Fruit fly (Drosophila melanogaster) whole organism, embryonic: ENCODE measurements around the gene cwo.

Source experiments
- Bteb2 ChIP-seq: fragments of 200-800 bp; sonication (Bioruptor generic); optimal IDR thresholded peaks from 2 replicates; lab custom pipeline; 2016; ENCODE audit warnings: missing biosample characterization, missing genetic modification characterization
- CG11696 ChIP-seq: fragments of 200-800 bp; sonication (Bioruptor generic); IDR thresholded peaks from 2 replicates; pipeline ENCODE4 v1.3.6; 2022; ENCODE audit warnings: missing biosample characterization, missing genetic modification characterization
- CG11723 ChIP-seq: fragments of 200-800 bp; sonication (Bioruptor generic); optimal IDR thresholded peaks from 2 replicates; lab custom pipeline; 2017; ENCODE audit warnings: missing biosample characterization, mild to moderate bottlenecking, missing genetic modification characterization
- CG12299 ChIP-seq: fragments of 200-800 bp; sonication (Bioruptor generic); optimal IDR thresholded peaks from 2 replicates; lab custom pipeline; 2018; ENCODE audit warnings: missing biosample characterization, mild to moderate bottlenecking, missing genetic modification characterization
- CG14014 ChIP-seq: fragments of 200-800 bp; sonication (Bioruptor generic); IDR thresholded peaks from 2 replicates; pipeline ENCODE4 v1.3.6; 2022; ENCODE audit warnings: missing biosample characterization, missing genetic modification characterization
- CG1602 ChIP-seq: fragments of 200-800 bp; sonication (Bioruptor generic); optimal IDR thresholded peaks from 3 replicates; lab custom pipeline; 2016; ENCODE audit warnings: missing biosample characterization, missing genetic modification characterization
- CG17186 ChIP-seq: fragments of 200-800 bp; sonication (Bioruptor generic); optimal IDR thresholded peaks from 3 replicates; lab custom pipeline; 2017; ENCODE audit warnings: missing biosample characterization, missing genetic modification reagents, missing genetic modification characterization
- CG17912 ChIP-seq: fragments of 200-800 bp; sonication (Bioruptor generic); optimal IDR thresholded peaks from 2 replicates; lab custom pipeline; 2018; ENCODE audit warnings: missing biosample characterization, mild to moderate bottlenecking, missing genetic modification characterization
- CG18599 ChIP-seq: fragments of 200-800 bp; sonication (Bioruptor generic); optimal IDR thresholded peaks from 3 replicates; lab custom pipeline; 2017; ENCODE audit warnings: missing biosample characterization, missing genetic modification characterization, mild to moderate bottlenecking, moderate library complexity, missing genetic modification reagents
- CG31441 ChIP-seq: fragments of 200-800 bp; sonication (Bioruptor generic); IDR thresholded peaks from 2 replicates; pipeline ENCODE4 v1.3.6; 2022; ENCODE audit warnings: missing biosample characterization, missing genetic modification characterization
- CG3281 ChIP-seq: fragments of 200-800 bp; sonication (Bioruptor generic); optimal IDR thresholded peaks from 3 replicates; lab custom pipeline; 2017; ENCODE audit warnings: missing biosample characterization, mild to moderate bottlenecking, missing genetic modification characterization
- CG34224 ChIP-seq: fragments of 200-800 bp; sonication (Bioruptor generic); IDR thresholded peaks from 3 replicates; pipeline ENCODE4 v1.3.6; 2022; ENCODE audit warnings: missing biosample characterization, missing genetic modification characterization; ENCODE audit not compliant: partially characterized antibody
- CG3847 ChIP-seq: fragments of 200-800 bp; sonication (Bioruptor generic); IDR thresholded peaks from 2 replicates; pipeline ENCODE4 v1.3.6; 2022; ENCODE audit warnings: missing biosample characterization, missing genetic modification characterization
- CG42726 ChIP-seq: fragments of 200-800 bp; sonication (Bioruptor generic); IDR thresholded peaks from 2 replicates; pipeline ENCODE4 v1.3.6; 2022; ENCODE audit warnings: missing biosample characterization, missing genetic modification characterization; ENCODE audit not compliant: partially characterized antibody
- CG7963 ChIP-seq: fragments of 200-800 bp; sonication (Bioruptor generic); IDR thresholded peaks from 3 replicates; pipeline ENCODE4 v1.3.6; 2022; ENCODE audit warnings: missing biosample characterization, missing genetic modification characterization; ENCODE audit not compliant: partially characterized antibody
- CG9797 ChIP-seq: fragments of 200-800 bp; sonication (Bioruptor generic); optimal IDR thresholded peaks from 3 replicates; lab custom pipeline; 2018; ENCODE audit warnings: missing biosample characterization, mild to moderate bottlenecking, missing genetic modification characterization
- CkIIα-i1 ChIP-seq: fragments of 200-800 bp; sonication (Bioruptor generic); IDR thresholded peaks from 2 replicates; pipeline ENCODE4 v1.3.6; 2022; ENCODE audit warnings: missing biosample characterization, missing genetic modification characterization
- Dfd ChIP-seq, 2 experiments: fragments of >200 bp; optimal IDR thresholded peaks; 2 replicates each; lab custom pipeline; 2017; ENCODE audit warnings: missing biosample characterization in 2 of 2, missing genetic modification characterization in 2 of 2
- E2f2 ChIP-seq: fragments of 200-800 bp; sonication (Bioruptor generic); IDR thresholded peaks from 2 replicates; pipeline ENCODE4 v1.3.6; 2022; ENCODE audit warnings: missing biosample characterization, missing genetic modification characterization
- H2.0 ChIP-seq: fragments of 200-800 bp; sonication (Bioruptor generic); IDR thresholded peaks from 2 replicates; pipeline ENCODE4 v1.3.6; 2022; ENCODE audit warnings: missing biosample characterization, missing genetic modification characterization
- HLH3B ChIP-seq: fragments of 200-800 bp; sonication (Bioruptor generic); IDR thresholded peaks from 2 replicates; pipeline ENCODE4 v1.3.6; 2022; ENCODE audit warnings: missing biosample characterization, missing genetic modification characterization
- Hr39 ChIP-seq: fragments of >200 bp; optimal IDR thresholded peaks from 2 replicates; lab custom pipeline; 2017
- Mad ChIP-seq: fragments of 200-800 bp; sonication (Bioruptor generic); optimal IDR thresholded peaks from 2 replicates; lab custom pipeline; 2016; ENCODE audit warnings: missing biosample characterization, missing genetic modification characterization
- Side ChIP-seq: fragments of 200-800 bp; sonication (Bioruptor generic); optimal IDR thresholded peaks from 2 replicates; lab custom pipeline; 2016; ENCODE audit warnings: missing biosample characterization, missing genetic modification characterization
- Vsx1 ChIP-seq: fragments of 200-800 bp; sonication (Bioruptor generic); optimal IDR thresholded peaks from 2 replicates; lab custom pipeline; 2017; ENCODE audit warnings: missing biosample characterization, mild to moderate bottlenecking, missing genetic modification characterization, missing genetic modification reagents
- aop ChIP-seq: fragments of 200-800 bp; sonication (Bioruptor generic); IDR thresholded peaks from 2 replicates; pipeline ENCODE4 v1.3.6; 2022; ENCODE audit warnings: missing biosample characterization, missing genetic modification characterization
- ap ChIP-seq: fragments of 200-800 bp; sonication (Bioruptor generic); IDR thresholded peaks from 2 replicates; pipeline ENCODE4 v1.3.6; 2022; ENCODE audit warnings: missing biosample characterization, missing genetic modification characterization
- caup ChIP-seq: fragments of 200-800 bp; sonication (Bioruptor generic); optimal IDR thresholded peaks from 3 replicates; lab custom pipeline; 2017; ENCODE audit warnings: missing biosample characterization, mild to moderate bottlenecking, missing genetic modification characterization, moderate library complexity; ENCODE audit not compliant: severe bottlenecking
- chif ChIP-seq, 2 experiments: fragments of 200-800 bp; sonication (Bioruptor generic); optimal IDR thresholded peaks; 3 replicates each; lab custom pipeline; 2016; ENCODE audit warnings: missing biosample characterization in 2 of 2, missing genetic modification characterization in 2 of 2
- dati ChIP-seq: fragments of 200-800 bp; sonication (Bioruptor generic); IDR thresholded peaks from 2 replicates; pipeline ENCODE4 v1.3.6; 2022; ENCODE audit warnings: missing biosample characterization, missing genetic modification characterization
- dm ChIP-seq: fragments of 200-800 bp; sonication (Bioruptor generic); optimal IDR thresholded peaks from 3 replicates; lab custom pipeline; 2016; ENCODE audit warnings: missing biosample characterization, missing genetic modification characterization
- ems ChIP-seq: fragments of 200-800 bp; sonication (Bioruptor generic); optimal IDR thresholded peaks from 3 replicates; lab custom pipeline; 2016; ENCODE audit warnings: missing biosample characterization, missing genetic modification characterization
- eve ChIP-seq, 2 experiments: fragments of >200 bp; optimal IDR thresholded peaks; 2 replicates each; lab custom pipeline; 2017; ENCODE audit warnings: missing biosample characterization in 2 of 2, missing genetic modification characterization in 2 of 2
- fd96Cb ChIP-seq: fragments of 200-800 bp; sonication (Bioruptor generic); optimal IDR thresholded peaks from 2 replicates; lab custom pipeline; 2018; ENCODE audit warnings: missing biosample characterization, mild to moderate bottlenecking, missing genetic modification characterization, moderate library complexity
- gsb ChIP-seq: fragments of 200-800 bp; sonication (Bioruptor generic); IDR thresholded peaks from 2 replicates; pipeline ENCODE4 v1.3.6; 2022; ENCODE audit warnings: missing biosample characterization, missing genetic modification characterization
- gt ChIP-seq: fragments of 200-800 bp; sonication (Bioruptor generic); IDR thresholded peaks from 2 replicates; pipeline ENCODE4 v1.3.6; 2022; ENCODE audit warnings: missing biosample characterization, missing genetic modification characterization
- h ChIP-seq: fragments of >200 bp; optimal IDR thresholded peaks from 2 replicates; lab custom pipeline; 2017
- nerfin-2 ChIP-seq: fragments of 200-800 bp; sonication (Bioruptor generic); IDR thresholded peaks from 2 replicates; pipeline ENCODE4 v1.3.6; 2022; ENCODE audit warnings: missing biosample characterization, missing genetic modification characterization; ENCODE audit not compliant: partially characterized antibody
- nmo ChIP-seq: fragments of 200-800 bp; sonication (Bioruptor generic); optimal IDR thresholded peaks from 2 replicates; lab custom pipeline; 2018; ENCODE audit warnings: missing biosample characterization, mild to moderate bottlenecking, missing genetic modification characterization, moderate library complexity
- peb ChIP-seq: fragments of 200-800 bp; sonication (Bioruptor generic); IDR thresholded peaks from 2 replicates; pipeline ENCODE4 v1.3.6; 2022; ENCODE audit warnings: missing biosample characterization, missing genetic modification characterization
- ranshi ChIP-seq: fragments of 200-800 bp; sonication (Bioruptor generic); IDR thresholded peaks from 2 replicates; pipeline ENCODE4 v1.3.6; 2022; ENCODE audit warnings: missing biosample characterization, missing genetic modification characterization
- row ChIP-seq: fragments of 200-800 bp; sonication (Bioruptor generic); IDR thresholded peaks from 3 replicates; pipeline ENCODE4 v1.3.6; 2022; ENCODE audit warnings: missing biosample characterization, missing genetic modification characterization
- sens-2 ChIP-seq: fragments of 200-800 bp; sonication (Bioruptor generic); IDR thresholded peaks from 2 replicates; pipeline ENCODE4 v1.3.6; 2022; ENCODE audit warnings: missing biosample characterization, missing genetic modification characterization
- shn ChIP-seq: fragments of 200-800 bp; sonication (Bioruptor generic); optimal IDR thresholded peaks from 3 replicates; lab custom pipeline; 2016; ENCODE audit warnings: missing biosample characterization, missing genetic modification characterization
- sob ChIP-seq: fragments of 200-800 bp; sonication (Bioruptor generic); IDR thresholded peaks from 2 replicates; pipeline ENCODE4 v1.3.6; 2022; ENCODE audit warnings: missing biosample characterization, missing genetic modification characterization
- sug ChIP-seq: fragments of 200-800 bp; optimal IDR thresholded peaks from 2 replicates; lab custom pipeline; 2019; ENCODE audit warnings: missing biosample characterization, mild to moderate bottlenecking, missing genetic modification characterization, moderate library complexity
- trem ChIP-seq: fragments of 200-800 bp; optimal IDR thresholded peaks from 3 replicates; lab custom pipeline; 2019; ENCODE audit warnings: missing biosample characterization, mild to moderate bottlenecking, missing genetic modification characterization, moderate library complexity
- unpg ChIP-seq: fragments of 200-800 bp; sonication (Bioruptor generic); optimal IDR thresholded peaks from 3 replicates; lab custom pipeline; 2018; ENCODE audit warnings: missing biosample characterization, mild to moderate bottlenecking, missing genetic modification characterization, moderate library complexity
- wdn ChIP-seq: fragments of 200-800 bp; sonication (Bioruptor generic); IDR thresholded peaks from 2 replicates; pipeline ENCODE4 v1.3.6; 2022; ENCODE audit warnings: missing biosample characterization, missing genetic modification characterization
- wor ChIP-seq: fragments of 200-800 bp; sonication (Bioruptor generic); IDR thresholded peaks from 2 replicates; pipeline ENCODE4 v1.3.6; 2022; ENCODE audit warnings: missing biosample characterization, missing genetic modification characterization
- zen ChIP-seq: fragments of 200-800 bp; sonication (Bioruptor generic); optimal IDR thresholded peaks from 3 replicates; lab custom pipeline; 2018; ENCODE audit warnings: missing biosample characterization, mild to moderate bottlenecking, missing genetic modification characterization, moderate library complexity

cwo gene

DNA sequence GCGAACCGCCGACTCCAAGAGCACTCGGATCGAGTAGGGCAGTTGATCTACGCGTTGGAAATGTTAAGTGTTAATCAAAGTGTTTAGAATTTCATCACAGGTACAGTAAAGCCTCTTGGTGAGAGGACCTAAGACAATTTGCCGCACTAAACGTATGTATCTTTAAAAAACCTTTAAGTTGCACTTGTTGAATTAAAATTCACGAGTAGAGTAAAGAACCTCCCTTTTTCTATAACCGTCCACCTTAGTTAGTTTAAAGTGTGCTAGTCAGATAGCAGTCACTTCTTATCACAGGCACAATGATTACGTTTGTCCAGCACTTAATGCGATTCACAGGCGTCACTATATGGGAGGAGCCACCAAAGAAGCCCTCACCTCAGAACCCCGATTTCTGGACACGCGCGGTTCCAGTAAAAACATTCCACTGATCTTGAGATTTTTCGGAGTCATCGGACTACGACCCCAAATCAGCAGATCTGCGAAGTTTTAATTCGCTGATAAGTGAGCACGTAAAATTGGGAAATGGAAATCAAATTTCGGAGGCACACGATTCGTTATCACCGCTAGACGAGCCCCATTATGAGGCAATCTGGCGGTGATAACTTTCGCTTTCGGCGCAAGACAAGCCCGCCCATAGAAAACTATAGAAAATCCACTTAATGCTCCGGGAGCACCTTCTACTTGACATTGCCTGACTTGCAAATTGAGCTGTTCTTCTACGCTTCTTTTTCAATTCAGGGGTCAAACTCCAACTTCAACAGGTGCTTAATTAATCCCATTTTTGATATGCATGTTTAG, 23.9 kb downstream of the cwo start (continued):
- TF ChIP-seq sens-2 (GFP tag; lab: Robert Waterston, UW) (no peak), CG7963 (GFP tag; lab: Robert Waterston, UW) (no peak), E2f2 (GFP tag; lab: Robert Waterston, UW) (no peak), row (peak; percentile 69), CG14014 (no peak), dm (GFP tag; lab: Kevin White, UChicago) (no peak), wdn (GFP tag; lab: Robert Waterston, UW) (no peak), CG42726 (GFP tag; lab: Robert Waterston, UW) (no peak), H2.0 (GFP tag; lab: Robert Waterston, UW) (0 out of 2 replicates have a peak, but pooled peaks have one; percentile 6), CG34224 (no peak), CG31441 (GFP tag; lab: Robert Waterston, UW) (no peak), CG3281 (GFP tag; lab: Kevin White, UChicago) (peak; percentile 76), CG18599 (GFP tag; lab: Kevin White, UChicago) (peak; percentile 90), CG17912 (GFP tag; lab: Kevin White, UChicago) (no peak), unpg (GFP tag; lab: Kevin White, UChicago) (no peak), CG17186 (GFP tag; lab: Kevin White, UChicago) (no peak), h (lab: Kevin White, UChicago) (no peak), CG3847 (GFP tag; lab: Robert Waterston, UW) (no peak), Side (GFP tag; lab: Kevin White, UChicago) (peak; percentile 37), Bteb2 (GFP tag; lab: Kevin White, UChicago) (no peak), Mad (GFP tag; lab: Kevin White, UChicago) (no peak), ap (GFP tag; lab: Robert Waterston, UW) (0 out of 2 replicates have a peak, but pooled peaks have one; percentile 13), CG11696 (GFP tag; lab: Robert Waterston, UW) (peak; percentile 40; the same call in 1 of the 2 replicates), HLH3B (GFP tag; lab: Robert Waterston, UW) (peak; percentile 55; the same call in 1 of the 2 replicates), caup (GFP tag; lab: Kevin White, UChicago) (peak; percentile 64), Vsx1 (GFP tag; lab: Kevin White, UChicago) (no peak), chif (GFP tag; optimal IDR thresholded peaks at IDR 0.05; lab: Kevin White, UChicago) (no peak), gt (GFP tag; lab: Robert Waterston, UW) (no peak), dati (GFP tag; lab: Robert Waterston, UW) (no peak), gsb (peak; percentile 69), peb (GFP tag; lab: Robert Waterston, UW) (no peak), eve (GFP tag; optimal IDR thresholded peaks at IDR 0.05; lab: Kevin White, UChicago) (no peak), nmo (GFP tag; lab: Kevin White, UChicago) (peak; percentile 47), ems (peak; percentile 51), CG12299 (tag; lab: Kevin White, UChicago) (no peak), zen (tag; lab: Kevin White, UChicago) (no peak), aop (GFP tag; lab: Robert Waterston, UW) (no peak), CG11723 (GFP tag; lab: Kevin White, UChicago) (no peak), Dfd (GFP tag; optimal IDR thresholded peaks at IDR 0.05; lab: Kevin White, UChicago) (no peak), wor (GFP tag; lab: Robert Waterston, UW) (no peak), fd96Cb (tag; lab: Kevin White, UChicago) (no peak), sug (tag; lab: Kevin White, UChicago) (peak; percentile 54), ranshi (GFP tag; lab: Robert Waterston, UW) (peak; percentile 61; the same call in 1 of the 2 replicates), nerfin-2 (GFP tag; lab: Robert Waterston, UW) (no peak), shn (GFP tag; lab: Kevin White, UChicago) (no peak), CG1602 (GFP tag; lab: Kevin White, UChicago) (no peak), CG9797 (no peak), CkIIα-i1 (GFP tag; lab: Robert Waterston, UW) (no peak), sob (GFP tag; lab: Robert Waterston, UW) (peak; percentile 84), Hr39 (lab: Kevin White, UChicago) (no peak), trem (tag; lab: Kevin White, UChicago) (no peak)
